Worm (Caenorhabditis elegans) whole organism, late embryonic: ENCODE results near the gene appg-2.

Source experiments
- C38D4.7 ChIP-seq: fragments of 200-800 bp; sonication (Bioruptor generic); optimal IDR thresholded peaks from 2 replicates; lab custom pipeline; 2018; ENCODE audit warnings: mild to moderate bottlenecking, missing genetic modification characterization, moderate library complexity, missing compliant biosample characterization
- K02D7.2 ChIP-seq: sonication (generic microtip); optimal IDR thresholded peaks from 2 replicates; lab custom pipeline; 2017; ENCODE audit warnings: mild to moderate bottlenecking, missing genetic modification characterization, missing compliant biosample characterization
- T23F11.4 ChIP-seq: fragments of 200-800 bp; sonication (Bioruptor generic); optimal IDR thresholded peaks from 2 replicates; lab custom pipeline; 2018; ENCODE audit warnings: mild to moderate bottlenecking, missing genetic modification characterization, missing compliant biosample characterization
- Y22D7AL.16 ChIP-seq: sonication (generic microtip); optimal IDR thresholded peaks from 2 replicates; lab custom pipeline; 2016; ENCODE audit warnings: missing genetic modification characterization, missing compliant biosample characterization
- ahr-1 ChIP-seq: sonication (generic microtip); optimal IDR thresholded peaks from 2 replicates; lab custom pipeline; 2016; ENCODE audit warnings: missing genetic modification characterization, missing compliant biosample characterization
- ama-1 ChIP-seq: fragments of 150-350 bp; optimal IDR thresholded peaks from 2 replicates; lab custom pipeline; 2014
- ceh-18 ChIP-seq: sonication (generic microtip); optimal IDR thresholded peaks from 2 replicates; lab custom pipeline; 2016; ENCODE audit warnings: missing genetic modification characterization, missing compliant biosample characterization
- ceh-19 ChIP-seq: fragments of 200-800 bp; sonication (Bioruptor generic); optimal IDR thresholded peaks from 2 replicates; lab custom pipeline; 2018; ENCODE audit warnings: mild to moderate bottlenecking, missing genetic modification characterization, missing compliant biosample characterization
- ceh-22 ChIP-seq: sonication (generic microtip); optimal IDR thresholded peaks from 2 replicates; lab custom pipeline; 2017; ENCODE audit warnings: missing biosample characterization, missing genetic modification characterization
- ceh-30 ChIP-seq: fragments of 150-350 bp; optimal IDR thresholded peaks from 2 replicates; lab custom pipeline; 2014; ENCODE audit warnings: missing biosample characterization, missing genetic modification characterization
- ceh-34 ChIP-seq: sonication (generic microtip); optimal IDR thresholded peaks from 2 replicates; lab custom pipeline; 2016; ENCODE audit warnings: mild to moderate bottlenecking, missing genetic modification characterization, missing compliant biosample characterization
- ceh-45 ChIP-seq: fragments of 200-800 bp; sonication (Bioruptor generic); IDR thresholded peaks from 2 replicates; pipeline ENCODE4 v1.3.6; 2022; ENCODE audit warnings: missing genetic modification reagents, missing genetic modification characterization, missing compliant biosample characterization
- ceh-48 ChIP-seq: sonication (generic microtip); optimal IDR thresholded peaks from 2 replicates; lab custom pipeline; 2016; ENCODE audit warnings: missing genetic modification characterization, inconsistent platforms, missing compliant biosample characterization
- ceh-9 ChIP-seq: sonication (generic microtip); optimal IDR thresholded peaks from 2 replicates; lab custom pipeline; 2016; ENCODE audit warnings: mild to moderate bottlenecking, missing genetic modification characterization, inconsistent platforms, missing compliant biosample characterization
- dmd-4 ChIP-seq: sonication (generic microtip); optimal IDR thresholded peaks from 2 replicates; lab custom pipeline; 2016; ENCODE audit warnings: borderline replicate concordance, missing genetic modification characterization, missing compliant biosample characterization
- dve-1 ChIP-seq: sonication (generic microtip); optimal IDR thresholded peaks from 2 replicates; lab custom pipeline; 2017; ENCODE audit warnings: antibody characterized with exemption, mild to moderate bottlenecking, missing genetic modification characterization, missing compliant biosample characterization
- elt-2 ChIP-seq: sonication (generic microtip); optimal IDR thresholded peaks from 2 replicates; lab custom pipeline; 2016; ENCODE audit warnings: missing genetic modification reagents, missing genetic modification characterization, missing compliant biosample characterization
- elt-4 ChIP-seq: sonication (generic microtip); optimal IDR thresholded peaks from 2 replicates; lab custom pipeline; 2016; ENCODE audit warnings: missing genetic modification characterization, missing compliant biosample characterization
- eyg-1 ChIP-seq: sonication (generic microtip); optimal IDR thresholded peaks from 2 replicates; lab custom pipeline; 2016; ENCODE audit warnings: missing genotype, missing genetic modification characterization, missing compliant biosample characterization
- hlh-15 ChIP-seq: sonication (generic microtip); optimal IDR thresholded peaks from 2 replicates; lab custom pipeline; 2016; ENCODE audit warnings: missing genetic modification characterization, missing compliant biosample characterization
- hlh-30 ChIP-seq: sonication (generic microtip); optimal IDR thresholded peaks from 2 replicates; lab custom pipeline; 2017; ENCODE audit warnings: antibody characterized with exemption, missing genetic modification characterization, missing compliant biosample characterization; ENCODE audit not compliant: insufficient read depth
- lim-6 ChIP-seq: sonication (generic microtip); optimal IDR thresholded peaks from 2 replicates; lab custom pipeline; 2016; ENCODE audit warnings: missing genetic modification characterization, missing compliant biosample characterization
- madf-2 ChIP-seq: sonication (generic microtip); optimal IDR thresholded peaks from 2 replicates; lab custom pipeline; 2017; ENCODE audit warnings: missing genetic modification characterization, missing compliant biosample characterization
- nhr-11 ChIP-seq: fragments of 150-350 bp; optimal IDR thresholded peaks from 2 replicates; lab custom pipeline; 2014; ENCODE audit warnings: missing biosample characterization, missing genetic modification characterization
- npax-4 ChIP-seq: sonication (generic microtip); optimal IDR thresholded peaks from 2 replicates; lab custom pipeline; 2016; ENCODE audit warnings: missing genetic modification characterization, missing compliant biosample characterization
- pag-3 ChIP-seq: sonication (generic microtip); optimal IDR thresholded peaks from 2 replicates; lab custom pipeline; 2016; ENCODE audit warnings: missing compliant biosample characterization, missing genetic modification characterization, borderline replicate concordance
- pat-9 ChIP-seq: fragments of 200-800 bp; sonication (Bioruptor generic); optimal IDR thresholded peaks from 2 replicates; lab custom pipeline; 2018; ENCODE audit warnings: mild to moderate bottlenecking, missing genetic modification characterization, moderate library complexity, missing compliant biosample characterization
- pax-1 ChIP-seq: fragments of 150-350 bp; optimal IDR thresholded peaks from 2 replicates; lab custom pipeline; 2014; ENCODE audit warnings: missing biosample characterization, missing genetic modification characterization
- ref-2 ChIP-seq: sonication (generic microtip); optimal IDR thresholded peaks from 2 replicates; lab custom pipeline; 2016; ENCODE audit warnings: missing genetic modification characterization, missing compliant biosample characterization
- sdc-2 ChIP-seq: sonication (generic microtip); optimal IDR thresholded peaks from 2 replicates; lab custom pipeline; 2016; ENCODE audit warnings: missing genotype, missing genetic modification characterization, missing compliant biosample characterization
- sox-2 ChIP-seq: fragments of 200-800 bp; sonication (Bioruptor generic); IDR thresholded peaks from 2 replicates; pipeline ENCODE4 v1.3.6; 2022; ENCODE audit warnings: missing genetic modification reagents, missing genetic modification characterization, missing compliant biosample characterization
- sox-4 ChIP-seq: sonication (generic microtip); optimal IDR thresholded peaks from 2 replicates; lab custom pipeline; 2017; ENCODE audit warnings: mild to moderate bottlenecking, missing genetic modification characterization, inconsistent platforms, missing compliant biosample characterization
- syd-9 ChIP-seq: sonication (generic microtip); optimal IDR thresholded peaks from 2 replicates; lab custom pipeline; 2016; ENCODE audit warnings: mild to moderate bottlenecking, missing genetic modification characterization, moderate library complexity, missing compliant biosample characterization
- tbx-7 ChIP-seq: sonication (generic microtip); optimal IDR thresholded peaks from 2 replicates; lab custom pipeline; 2016; ENCODE audit warnings: missing genotype, missing genetic modification characterization, missing compliant biosample characterization
- ttx-3 ChIP-seq: sonication (generic microtip); optimal IDR thresholded peaks from 2 replicates; lab custom pipeline; 2016; ENCODE audit warnings: missing genetic modification reagents, missing genetic modification characterization, missing compliant biosample characterization
- unc-55 ChIP-seq: sonication (generic microtip); optimal IDR thresholded peaks from 2 replicates; lab custom pipeline; 2017; ENCODE audit warnings: missing biosample characterization, missing genetic modification reagents, missing genetic modification characterization
- zip-5 ChIP-seq: sonication (generic microtip); optimal IDR thresholded peaks from 2 replicates; lab custom pipeline; 2016; ENCODE audit warnings: missing genetic modification characterization, missing compliant biosample characterization

The appg-2 gene

ce11 chrII:8787376-8787775 lies 13.6 kb upstream of the appg-2 start (continued):
- TF ChIP-seq T23F11.4 (no peak), sdc-2 (tag; lab: Kevin White, UChicago) (peak; percentile 36), eyg-1 (tag; lab: Kevin White, UChicago) (no peak), ceh-48 (tag; lab: Kevin White, UChicago) (peak; percentile 91), ref-2 (tag; lab: Kevin White, UChicago) (peak; percentile 50), ceh-19 (GFP tag; lab: Kevin White, UChicago) (peak; percentile 6), sox-4 (tag; lab: Kevin White, UChicago) (no peak), pat-9 (tag; lab: Kevin White, UChicago) (no peak), ttx-3 (tag; lab: Kevin White, UChicago) (no peak), tbx-7 (tag; lab: Kevin White, UChicago) (no peak), syd-9 (tag; lab: Kevin White, UChicago) (no peak), Y22D7AL.16 (tag; lab: Kevin White, UChicago) (no peak), ceh-30 (tag; lab: Kevin White, UChicago) (no peak), ceh-9 (tag; lab: Kevin White, UChicago) (no peak), ceh-18 (tag; lab: Kevin White, UChicago) (peak; percentile 88), hlh-15 (tag; lab: Kevin White, UChicago) (no peak), ceh-34 (tag; lab: Kevin White, UChicago) (peak; percentile 66), pag-3 (no peak), sox-2 (GFP tag; lab: Robert Waterston, UW) (no peak; the same call in 1 of the 2 replicates), madf-2 (tag; lab: Kevin White, UChicago) (peak; percentile 1), K02D7.2 (no peak), zip-5 (tag; lab: Kevin White, UChicago) (no peak), elt-2 (tag; lab: Kevin White, UChicago) (peak; percentile 67), unc-55 (peak; percentile 97), elt-4 (tag; lab: Kevin White, UChicago) (no peak), pax-1 (tag; lab: Kevin White, UChicago) (peak; percentile 82), dve-1 (tag; lab: Kevin White, UChicago) (peak; percentile 75), nhr-11 (tag; lab: Kevin White, UChicago) (no peak), dmd-4 (tag; lab: Kevin White, UChicago) (no peak), ceh-22 (no peak), ahr-1 (no peak), hlh-30 (tag; lab: Kevin White, UChicago) (peak; percentile 100), lim-6 (tag; lab: Kevin White, UChicago) (no peak)

DNA sequence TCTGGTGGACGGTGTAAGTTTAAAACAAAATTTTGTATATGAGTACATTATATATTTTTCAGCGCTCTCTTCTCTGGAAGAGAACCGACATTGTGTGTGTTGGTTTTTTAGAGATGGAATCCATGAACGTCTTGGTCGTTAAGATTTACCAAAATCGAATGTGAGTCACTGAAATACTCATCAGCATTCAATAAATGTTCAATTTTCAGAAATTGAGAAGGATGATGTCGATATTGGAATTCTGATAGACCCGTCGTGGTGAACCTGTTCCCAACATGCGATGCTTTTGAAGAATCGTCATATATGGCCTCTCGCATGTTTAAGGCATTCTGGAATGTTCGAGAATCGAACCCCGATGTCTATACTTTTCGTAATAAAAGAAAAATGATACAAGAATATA lies 12.2 kb upstream of the appg-2 start:
- TF ChIP-seq K02D7.2 (no peak), tbx-7 (tag; lab: Kevin White, UChicago) (no peak), C38D4.7 (GFP tag; lab: Kevin White, UChicago) (no peak), npax-4 (no peak)

- TF ChIP-seq elt-2 (tag; lab: Kevin White, UChicago) (peak; percentile 31), ceh-45 (0 out of 2 replicates have a peak, but pooled peaks have one; percentile 12), hlh-15 (tag; lab: Kevin White, UChicago) (no peak), ama-1 (lab: Kevin White, UChicago) (peak; percentile 75)
Measured at ce11 chrII:8789828-8790558, 10.9 kb upstream of the appg-2 start, which contains the start of gene F07H5.13. Gene F07H5.13, plus strand, starts transcription at chrII:8790557.
